Worm (Caenorhabditis elegans) whole organism, young adult: ENCODE results near the gene comt-5.

Source experiments
- C17E4.6 ChIP-seq: fragments of 200-800 bp; sonication (Bioruptor generic); IDR thresholded peaks from 2 replicates; pipeline ENCODE4 v1.3.6; 2022; ENCODE audit warnings: missing genetic modification reagents, missing genetic modification characterization, missing compliant biosample characterization
- F22D6.2 ChIP-seq: sonication (generic microtip); optimal IDR thresholded peaks from 2 replicates; lab custom pipeline; 2016; ENCODE audit warnings: mild to moderate bottlenecking, missing genetic modification characterization, missing compliant biosample characterization
- F52B5.7 ChIP-seq: sonication (generic microtip); optimal IDR thresholded peaks from 2 replicates; lab custom pipeline; 2016; ENCODE audit warnings: mild to moderate bottlenecking, missing genetic modification characterization, missing compliant biosample characterization
- F57A8.1 ChIP-seq: fragments of 200-800 bp; sonication (Bioruptor generic); optimal IDR thresholded peaks from 2 replicates; lab custom pipeline; 2018; ENCODE audit warnings: mild to moderate bottlenecking, missing genetic modification characterization, moderate library complexity, missing compliant biosample characterization
- F57C9.4 ChIP-seq: sonication (generic microtip); optimal IDR thresholded peaks from 2 replicates; lab custom pipeline; 2017; ENCODE audit warnings: mild to moderate bottlenecking, missing genetic modification characterization, missing compliant biosample characterization
- T07F8.4 ChIP-seq: sonication (generic microtip); optimal IDR thresholded peaks from 2 replicates; lab custom pipeline; 2016; ENCODE audit warnings: mild to moderate bottlenecking, missing genetic modification characterization, moderate library complexity, missing compliant biosample characterization
- Y53G8AR.9 ChIP-seq: fragments of 200-800 bp; sonication (Bioruptor generic); conservative IDR thresholded peaks from 2 replicates; pipeline ENCODE4 v1.3.6; 2022; ENCODE audit warnings: missing genetic modification reagents, missing genetic modification characterization, missing compliant biosample characterization
- Y79H2A.3 ChIP-seq: fragments of 200-800 bp; sonication (Bioruptor generic); conservative IDR thresholded peaks from 2 replicates; pipeline ENCODE4 v1.3.6; 2022; ENCODE audit warnings: missing genetic modification reagents, missing genetic modification characterization, missing compliant biosample characterization
- ZK185.1 ChIP-seq: sonication (generic microtip); optimal IDR thresholded peaks from 2 replicates; lab custom pipeline; 2016; ENCODE audit warnings: mild to moderate bottlenecking, missing genetic modification characterization, missing compliant biosample characterization; ENCODE audit not compliant: poor library complexity, severe bottlenecking
- ceh-100 ChIP-seq: fragments of 200-800 bp; sonication (Bioruptor generic); IDR thresholded peaks from 2 replicates; pipeline ENCODE4 v1.3.6; 2022; ENCODE audit warnings: missing genetic modification reagents, missing genetic modification characterization, missing compliant biosample characterization
- ceh-91 ChIP-seq: fragments of 200-800 bp; sonication (Bioruptor generic); IDR thresholded peaks from 2 replicates; pipeline ENCODE4 v1.3.6; 2022; ENCODE audit warnings: missing genetic modification reagents, missing genetic modification characterization, missing compliant biosample characterization
- die-1 ChIP-seq: sonication (generic microtip); optimal IDR thresholded peaks from 2 replicates; lab custom pipeline; 2016; ENCODE audit warnings: missing genotype, mild to moderate bottlenecking, missing genetic modification characterization, missing compliant biosample characterization
- dpff-1 ChIP-seq: sonication (generic microtip); optimal IDR thresholded peaks from 2 replicates; lab custom pipeline; 2017; ENCODE audit warnings: mild to moderate bottlenecking, missing genetic modification characterization, missing compliant biosample characterization
- efl-1 ChIP-seq: fragments of 150-350 bp; optimal IDR thresholded peaks from 2 replicates; lab custom pipeline; 2014; ENCODE audit warnings: missing biosample characterization, missing genetic modification reagents, missing genetic modification characterization
- egl-18 ChIP-seq: fragments of 200-800 bp; sonication (Bioruptor generic); IDR thresholded peaks from 2 replicates; pipeline ENCODE4 v1.3.6; 2022; ENCODE audit warnings: missing genetic modification reagents, missing genetic modification characterization, missing compliant biosample characterization
- fkh-3 ChIP-seq: sonication (generic microtip); optimal IDR thresholded peaks from 2 replicates; lab custom pipeline; 2016; ENCODE audit warnings: mild to moderate bottlenecking, missing genetic modification characterization, missing compliant biosample characterization
- gei-17 ChIP-seq: fragments of 200-800 bp; sonication (Bioruptor generic); optimal IDR thresholded peaks from 2 replicates; lab custom pipeline; 2018; ENCODE audit warnings: mild to moderate bottlenecking, missing genetic modification characterization, missing compliant biosample characterization
- hlh-12 ChIP-seq: sonication (generic microtip); optimal IDR thresholded peaks from 2 replicates; lab custom pipeline; 2016; ENCODE audit warnings: missing genetic modification characterization, missing compliant biosample characterization
- hmg-1.2 ChIP-seq: fragments of 200-800 bp; sonication (Bioruptor generic); IDR thresholded peaks from 2 replicates; pipeline ENCODE4 v1.3.6; 2022; ENCODE audit warnings: missing genetic modification reagents, missing genetic modification characterization, missing compliant biosample characterization
- hmg-20 ChIP-seq: fragments of 200-800 bp; sonication (Bioruptor generic); IDR thresholded peaks from 2 replicates; pipeline ENCODE4 v1.3.6; 2022; ENCODE audit warnings: missing genetic modification reagents, missing genetic modification characterization, missing compliant biosample characterization
- hsf-1 ChIP-seq: fragments of 200-800 bp; sonication (Bioruptor generic); IDR thresholded peaks from 2 replicates; pipeline ENCODE4 v1.3.6; 2022; ENCODE audit warnings: missing genetic modification reagents, missing genetic modification characterization, missing compliant biosample characterization
- lin-26 ChIP-seq: fragments of 200-800 bp; sonication (Bioruptor generic); IDR thresholded peaks from 2 replicates; pipeline ENCODE4 v1.3.6; 2022; ENCODE audit warnings: missing genetic modification reagents, missing genetic modification characterization, missing compliant biosample characterization
- madf-10 ChIP-seq: sonication (generic microtip); optimal IDR thresholded peaks from 2 replicates; lab custom pipeline; 2016; ENCODE audit warnings: mild to moderate bottlenecking, missing genetic modification characterization, missing compliant biosample characterization
- madf-3 ChIP-seq: fragments of 200-800 bp; sonication (Bioruptor generic); IDR thresholded peaks from 2 replicates; pipeline ENCODE4 v1.3.6; 2022; ENCODE audit warnings: missing genetic modification reagents, missing genetic modification characterization, missing compliant biosample characterization
- mxl-1 ChIP-seq: sonication (generic microtip); optimal IDR thresholded peaks from 2 replicates; lab custom pipeline; 2016; ENCODE audit warnings: missing genetic modification characterization, missing compliant biosample characterization
- nfya-2 ChIP-seq: fragments of 200-800 bp; sonication (Bioruptor generic); IDR thresholded peaks from 2 replicates; pipeline ENCODE4 v1.3.6; 2022; ENCODE audit warnings: missing genetic modification reagents, missing genetic modification characterization, missing compliant biosample characterization
- nfyb-1 ChIP-seq: fragments of 200-800 bp; sonication (Bioruptor generic); IDR thresholded peaks from 2 replicates; pipeline ENCODE4 v1.3.6; 2022; ENCODE audit warnings: missing genetic modification reagents, missing genetic modification characterization, missing compliant biosample characterization
- nhr-120 ChIP-seq: fragments of 200-800 bp; sonication (Bioruptor generic); IDR thresholded peaks from 2 replicates; pipeline ENCODE4 v1.3.6; 2022; ENCODE audit warnings: missing genetic modification characterization, missing compliant biosample characterization
- pbrm-1 ChIP-seq: fragments of 200-800 bp; sonication (Bioruptor generic); IDR thresholded peaks from 2 replicates; pipeline ENCODE4 v1.3.6; 2022; ENCODE audit warnings: missing genetic modification reagents, missing genetic modification characterization, missing compliant biosample characterization
- rcor-1 ChIP-seq: fragments of 200-800 bp; sonication (Bioruptor generic); IDR thresholded peaks from 2 replicates; pipeline ENCODE4 v1.3.6; 2022; ENCODE audit warnings: missing genetic modification reagents, missing genetic modification characterization, missing compliant biosample characterization
- rpc-1 ChIP-seq, 2 experiments: fragments of 150-350 bp in 1 of 2; sonication (generic microtip) in 1 of 2; optimal IDR thresholded peaks; 2 replicates each; lab custom pipeline; 2014 to 2018; ENCODE audit warnings: missing biosample characterization in 1 of 2, missing genetic modification characterization in 1 of 2, missing genetic modification reagents in 1 of 2, missing genotype in 1 of 2
- sea-2 ChIP-seq: fragments of 200-800 bp; sonication (Bioruptor generic); IDR thresholded peaks from 2 replicates; pipeline ENCODE4 v1.3.6; 2022; ENCODE audit warnings: missing genetic modification characterization, missing compliant biosample characterization
- snpc-1.1 ChIP-seq: sonication (generic microtip); optimal IDR thresholded peaks from 2 replicates; lab custom pipeline; 2017; ENCODE audit warnings: missing genetic modification characterization, mild to moderate bottlenecking, missing compliant biosample characterization, antibody characterized with exemption, moderate library complexity, missing genotype, missing genetic modification reagents; ENCODE audit not compliant: insufficient read depth
- snpc-3.4 ChIP-seq: sonication (generic microtip); optimal IDR thresholded peaks from 2 replicates; lab custom pipeline; 2017; ENCODE audit warnings: missing genetic modification characterization, mild to moderate bottlenecking, missing compliant biosample characterization, antibody characterized with exemption, moderate library complexity, missing genotype, missing genetic modification reagents
- sptf-2 ChIP-seq: fragments of 200-800 bp; sonication (Bioruptor generic); optimal IDR thresholded peaks from 2 replicates; lab custom pipeline; 2018; ENCODE audit warnings: mild to moderate bottlenecking, missing genetic modification characterization, missing compliant biosample characterization
- ztf-6 ChIP-seq: fragments of 200-800 bp; sonication (Bioruptor generic); IDR thresholded peaks from 2 replicates; pipeline ENCODE4 v1.3.6; 2022; ENCODE audit warnings: missing genetic modification reagents, missing genetic modification characterization, missing compliant biosample characterization

The comt-5 gene

ce11 chrV:2053509-2053908 is at the start of gene comt-5:
TSS of gene comt-5 (minus strand) at chrV:2053609.
- TF ChIP-seq hlh-12 (no peak), F57A8.1 (GFP tag; lab: Kevin White, UChicago) (no peak), snpc-3.4 (no peak), rcor-1 (no peak), madf-10 (tag; lab: Kevin White, UChicago) (no peak), pbrm-1 (GFP tag; lab: Robert Waterston, UW) (no peak), ceh-91 (GFP tag; lab: Robert Waterston, UW) (no peak), ztf-6 (GFP tag; lab: Robert Waterston, UW) (no peak), madf-3 (no peak)

- TF ChIP-seq mxl-1 (tag; lab: Kevin White, UChicago): no peak
- TF ChIP-seq Y53G8AR.9 (GFP tag; lab: Robert Waterston, UW): no peak
- no peak for TF ChIP-seq sea-2
- no peak for TF ChIP-seq rpc-1 (optimal IDR thresholded peaks at IDR 0.05; lab: Kevin White, UChicago)
- no peak for TF ChIP-seq rpc-1 (tag; optimal IDR thresholded peaks at IDR 0.05; lab: Kevin White, UChicago)
- TF ChIP-seq egl-18: no peak
- TF ChIP-seq ztf-6 (GFP tag; lab: Robert Waterston, UW): no peak
- no peak for TF ChIP-seq nhr-120 (GFP tag; lab: Robert Waterston, UW)
- no peak for TF ChIP-seq rcor-1
- no peak for TF ChIP-seq hmg-1.2 (GFP tag; lab: Robert Waterston, UW)
- TF ChIP-seq sptf-2: no peak
- TF ChIP-seq F22D6.2 (tag; lab: Kevin White, UChicago): no peak
- no peak for TF ChIP-seq C17E4.6 (GFP tag; lab: Robert Waterston, UW)
- no peak for TF ChIP-seq gei-17
- TF ChIP-seq fkh-3 (tag; lab: Kevin White, UChicago): no peak
- TF ChIP-seq hlh-12: no peak
- TF ChIP-seq ceh-100 (GFP tag; lab: Robert Waterston, UW): no peak
- no peak for TF ChIP-seq nfya-2 (GFP tag; lab: Robert Waterston, UW)
- TF ChIP-seq lin-26: no peak
- TF ChIP-seq hmg-20: no peak
- no peak for TF ChIP-seq snpc-1.1 (tag; lab: Kevin White, UChicago)
Observed at ce11 chrV:2103118-2103517, 49.7 kb upstream of the comt-5 start, which contains the start of gene F36F12.1. TSS of gene F36F12.1 (minus strand) at chrV:2103218.

DNA sequence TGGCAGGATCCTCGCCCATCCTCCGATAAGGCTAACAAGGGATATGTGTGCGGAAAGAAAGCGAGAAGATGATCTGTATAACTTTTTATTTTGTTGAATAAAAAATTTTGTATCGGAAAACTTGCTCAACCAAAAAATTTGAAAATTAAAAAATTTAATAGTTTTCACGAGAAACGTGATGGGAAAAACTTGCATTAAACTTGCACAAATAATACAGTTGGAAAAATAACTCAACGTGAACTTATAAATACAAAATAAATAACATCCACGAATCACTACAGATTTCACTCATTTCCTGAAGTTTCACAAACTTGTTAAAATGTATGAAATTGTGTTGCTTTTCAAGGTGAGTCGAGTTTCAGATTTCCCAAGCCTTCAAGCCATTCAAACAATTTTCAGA is 45.6 kb upstream of the comt-5 start, which contains the start of gene F36F12.7:
F36F12.7 (plus strand) TSS at position 301 of the 400 bp plus-strand sequence.
- no peak for TF ChIP-seq nfyb-1 (GFP tag; lab: Robert Waterston, UW)
- TF ChIP-seq efl-1 (GFP tag; lab: Kevin White, UChicago): no peak
- TF ChIP-seq F52B5.7 (tag; lab: Kevin White, UChicago): no peak

DNA sequence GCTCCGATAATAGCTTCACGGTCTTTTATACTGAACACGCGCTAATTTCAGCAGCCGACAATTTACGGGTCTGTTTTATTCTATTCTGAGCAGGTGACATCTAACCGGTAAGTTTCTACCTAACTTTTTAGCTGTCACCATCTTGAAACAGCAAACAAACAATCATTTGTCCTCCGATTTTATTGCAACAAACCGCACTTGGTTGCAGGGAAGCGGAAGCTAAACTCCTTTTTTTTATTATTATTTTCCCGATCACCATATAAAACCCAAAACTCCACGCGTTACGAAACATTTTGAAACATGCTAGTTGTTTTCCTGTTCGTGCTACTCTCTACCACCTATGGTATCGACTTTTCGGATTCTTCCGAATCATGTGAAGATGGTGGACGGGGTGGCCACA is 44.2 kb upstream of the comt-5 start, which contains the start of gene clec-208:
clec-208 (plus strand) TSS at position 301 of the 400 bp plus-strand sequence.
- TF ChIP-seq mxl-1 (tag; lab: Kevin White, UChicago) (no peak), ceh-100 (GFP tag; lab: Robert Waterston, UW) (no peak), F22D6.2 (tag; lab: Kevin White, UChicago) (no peak), T07F8.4 (tag; lab: Kevin White, UChicago) (no peak), Y79H2A.3 (GFP tag; lab: Robert Waterston, UW) (no peak), hsf-1 (GFP tag; lab: Robert Waterston, UW) (no peak), die-1 (no peak), F57C9.4 (tag; lab: Kevin White, UChicago) (no peak), dpff-1 (tag; lab: Kevin White, UChicago) (no peak), hmg-1.2 (GFP tag; lab: Robert Waterston, UW) (no peak), ZK185.1 (no peak)
